Fruit fly (Drosophila melanogaster): Measurements from ENCODE around the gene Ldaf1.
A peak's percentile ranks its signal among the peaks of the same experiment; 100 is the strongest.

Gene Ldaf1

DNA sequence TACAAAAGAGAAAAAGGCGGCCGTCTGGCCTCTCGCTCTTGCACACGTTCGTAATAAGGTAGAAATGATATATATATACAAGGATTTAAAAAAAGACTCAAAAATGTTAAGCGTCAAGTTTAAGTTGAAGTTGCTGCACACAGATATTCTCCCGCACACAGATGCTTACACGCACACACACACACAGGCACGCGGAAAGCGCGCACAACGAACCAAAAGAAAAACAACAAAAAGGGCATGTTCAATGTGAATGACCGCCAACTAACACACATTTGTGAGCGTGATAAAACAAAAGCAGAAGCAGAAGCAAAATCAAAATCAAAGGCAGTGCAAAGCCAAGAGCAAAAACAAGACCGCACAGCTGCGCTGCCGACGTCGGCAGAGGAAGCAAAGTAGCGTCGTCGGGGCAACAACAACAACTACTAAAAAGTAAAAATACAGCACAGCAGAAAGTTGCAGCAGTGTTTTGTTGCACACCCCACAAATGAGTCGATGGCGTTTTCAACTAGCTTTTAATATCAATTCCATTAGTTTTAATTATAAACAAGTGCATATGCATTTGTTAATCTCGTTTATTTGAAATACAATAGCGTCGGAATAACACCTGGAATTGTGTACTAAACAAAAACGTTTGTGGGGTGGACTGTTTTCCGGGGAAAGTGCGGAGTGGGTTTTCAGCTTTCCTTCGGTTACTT is 45.6 kb upstream of the Ldaf1 start:
- peak; percentile 95 for TF ChIP-seq CG9139 (GFP tag; optimal IDR thresholded peaks at IDR 0.05)
- peak; percentile 98 for TF ChIP-seq OdsH (GFP tag; optimal IDR thresholded peaks at IDR 0.05)
- peak; percentile 100 for TF ChIP-seq Eip78C (GFP tag)
- TF ChIP-seq CG34406 (GFP tag; optimal IDR thresholded peaks at IDR 0.05): peak; percentile 97
- TF ChIP-seq CG3032 (tag; optimal IDR thresholded peaks at IDR 0.05): peak; percentile 97
- TF ChIP-seq CG7368 (GFP tag; optimal IDR thresholded peaks at IDR 0.05): peak; percentile 98
- peak; percentile 98 for TF ChIP-seq Ets21C (GFP tag; optimal IDR thresholded peaks at IDR 0.05)
- TF ChIP-seq Eip93F (GFP tag; optimal IDR thresholded peaks at IDR 0.05): peak; percentile 96
- peak; percentile 97 for TF ChIP-seq Gug (GFP tag; IDR thresholded peaks at IDR 0.05)
- peak; percentile 99 for TF ChIP-seq topi (GFP tag; optimal IDR thresholded peaks at IDR 0.05)
- peak; percentile 98 for TF ChIP-seq CG31627 (GFP tag; optimal IDR thresholded peaks at IDR 0.05)
- TF ChIP-seq CG6792 (GFP tag; optimal IDR thresholded peaks at IDR 0.05): peak; percentile 99
- peak; percentile 94 for TF ChIP-seq Blimp-1 (GFP tag; optimal IDR thresholded peaks at IDR 0.05)
- TF ChIP-seq fd59A (GFP tag; optimal IDR thresholded peaks at IDR 0.05): peak; percentile 97
- TF ChIP-seq CG6854 (GFP tag; optimal IDR thresholded peaks at IDR 0.05): peak; percentile 94
- TF ChIP-seq CG16779 (tag; optimal IDR thresholded peaks at IDR 0.05): peak; percentile 96
- peak; percentile 99 for TF ChIP-seq eg (GFP tag; IDR thresholded peaks at IDR 0.05)
- TF ChIP-seq spab (GFP tag; optimal IDR thresholded peaks at IDR 0.05): peak; percentile 96
- TF ChIP-seq acj6 (GFP tag; optimal IDR thresholded peaks at IDR 0.05): peak; percentile 98
- TF ChIP-seq dac (GFP tag; optimal IDR thresholded peaks at IDR 0.05): peak; percentile 97
- peak; percentile 99 for TF ChIP-seq Eip75B (GFP tag; optimal IDR thresholded peaks at IDR 0.05)
- TF ChIP-seq Sox15 (GFP tag; optimal IDR thresholded peaks at IDR 0.05): peak; percentile 96
- peak; percentile 96 for TF ChIP-seq dsx (GFP tag; optimal IDR thresholded peaks at IDR 0.05; ENCODE audit: poor library complexity, severe bottlenecking)
- peak; percentile 98 for TF ChIP-seq Hr4 (GFP tag; optimal IDR thresholded peaks at IDR 0.05)
- peak; percentile 98 for TF ChIP-seq CG10669 (GFP tag; optimal IDR thresholded peaks at IDR 0.05)
- peak; percentile 99 for TF ChIP-seq lz (GFP tag; optimal IDR thresholded peaks at IDR 0.05)
- peak; percentile 96 for TF ChIP-seq CG1621 (tag; optimal IDR thresholded peaks at IDR 0.05)
- TF ChIP-seq Met (GFP tag; optimal IDR thresholded peaks at IDR 0.05): peak; percentile 99
- peak; percentile 99 for TF ChIP-seq pdm3 (GFP tag; optimal IDR thresholded peaks at IDR 0.05)
- peak; percentile 95 to 96 for TF ChIP-seq ss (GFP tag; optimal IDR thresholded peaks at IDR 0.05)
- TF ChIP-seq Ets96B (tag; optimal IDR thresholded peaks at IDR 0.05): peak; percentile 97
- peak; percentile 18 for TF ChIP-seq fkh (GFP tag; optimal IDR thresholded peaks at IDR 0.05)
- TF ChIP-seq svp (GFP tag): peak; percentile 99
- TF ChIP-seq esn (GFP tag; optimal IDR thresholded peaks at IDR 0.05): peak; percentile 99
- TF ChIP-seq CG8632 (GFP tag; optimal IDR thresholded peaks at IDR 0.05): peak; percentile 97
- peak; percentile 97 for TF ChIP-seq Lpt (GFP tag; optimal IDR thresholded peaks at IDR 0.05)
- peak; percentile 98 for TF ChIP-seq Sox102F (GFP tag; optimal IDR thresholded peaks at IDR 0.05)
- TF ChIP-seq cyc (GFP tag; optimal IDR thresholded peaks at IDR 0.05): peak; percentile 98
- TF ChIP-seq CG32006 (GFP tag; optimal IDR thresholded peaks at IDR 0.05): peak; percentile 99
- TF ChIP-seq CG6163 (GFP tag; IDR thresholded peaks at IDR 0.05): peak; percentile 99
- TF ChIP-seq salr (GFP tag; optimal IDR thresholded peaks at IDR 0.05): peak; percentile 95 to 97
- peak; percentile 90 for TF ChIP-seq fd85E (GFP tag; optimal IDR thresholded peaks at IDR 0.05)
- TF ChIP-seq CG11762 (GFP tag; optimal IDR thresholded peaks at IDR 0.05; ENCODE audit: insufficient read depth): peak; percentile 98
- TF ChIP-seq achi (GFP tag; optimal IDR thresholded peaks at IDR 0.05): peak; percentile 98
- TF ChIP-seq CG3919 (GFP tag; optimal IDR thresholded peaks at IDR 0.05): peak; percentile 99
- peak; percentile 98 for TF ChIP-seq CG10631 (GFP tag; optimal IDR thresholded peaks at IDR 0.05)
- no peak for TF ChIP-seq vri (GFP tag; optimal IDR thresholded peaks at IDR 0.05)
- TF ChIP-seq Hr38 (GFP tag; optimal IDR thresholded peaks at IDR 0.05): peak; percentile 79
- peak; percentile 97 for TF ChIP-seq CG4318 (GFP tag; optimal IDR thresholded peaks at IDR 0.05)
- peak; percentile 98 for TF ChIP-seq Smox (GFP tag; optimal IDR thresholded peaks at IDR 0.05)
- peak; percentile 99 for TF ChIP-seq Sox14 (GFP tag; optimal IDR thresholded peaks at IDR 0.05)
